Worm (Caenorhabditis elegans) whole organism, mixed stage, embryonic: ENCODE measurements around the gene W03A5.2.
A peak's percentile ranks its signal among the peaks of the same experiment; 100 is the strongest.

Experiments
- M03D4.4 ChIP-seq: sonication (generic microtip); optimal IDR thresholded peaks from 2 replicates; lab custom pipeline; 2017; ENCODE audit warnings: mild to moderate bottlenecking, missing genetic modification characterization, missing compliant biosample characterization
- bed-3 ChIP-seq: fragments of 200-800 bp; sonication (Bioruptor generic); optimal IDR thresholded peaks from 3 replicates; lab custom pipeline; 2018; ENCODE audit warnings: mild to moderate bottlenecking, missing genetic modification characterization, moderate library complexity, missing compliant biosample characterization
- blmp-1 ChIP-seq: fragments of 150-350 bp; optimal IDR thresholded peaks from 2 replicates; lab custom pipeline; 2014; ENCODE audit warnings: missing biosample characterization, missing genetic modification characterization
- ceh-39 ChIP-seq: fragments of 150-350 bp; optimal IDR thresholded peaks from 2 replicates; lab custom pipeline; 2014; ENCODE audit warnings: missing biosample characterization, missing genetic modification characterization
- ceh-43 ChIP-seq: fragments of 200-800 bp; sonication (Bioruptor generic); optimal IDR thresholded peaks from 2 replicates; lab custom pipeline; 2018; ENCODE audit warnings: mild to moderate bottlenecking, missing genetic modification characterization, moderate library complexity, missing compliant biosample characterization
- ceh-83 ChIP-seq: fragments of 200-800 bp; sonication (Bioruptor generic); optimal IDR thresholded peaks from 2 replicates; lab custom pipeline; 2018; ENCODE audit warnings: mild to moderate bottlenecking, missing genetic modification characterization, missing compliant biosample characterization
- ces-1 ChIP-seq: fragments of 150-350 bp; optimal IDR thresholded peaks from 2 replicates; lab custom pipeline; 2014; ENCODE audit warnings: missing biosample characterization, missing genetic modification reagents, missing genetic modification characterization
- cnd-1 ChIP-seq: fragments of 200-800 bp; sonication (Bioruptor generic); optimal IDR thresholded peaks from 2 replicates; lab custom pipeline; 2018; ENCODE audit warnings: mild to moderate bottlenecking, missing genetic modification characterization, missing compliant biosample characterization
- drap-1 ChIP-seq: fragments of 200-800 bp; sonication (Bioruptor generic); optimal IDR thresholded peaks from 3 replicates; lab custom pipeline; 2018; ENCODE audit warnings: mild to moderate bottlenecking, missing genetic modification characterization, missing compliant biosample characterization
- elt-3 ChIP-seq: fragments of 150-350 bp; optimal IDR thresholded peaks from 2 replicates; lab custom pipeline; 2014; ENCODE audit warnings: missing biosample characterization, missing genetic modification characterization
- flh-1 ChIP-seq: fragments of 200-800 bp; sonication (Bioruptor generic); optimal IDR thresholded peaks from 2 replicates; lab custom pipeline; 2018; ENCODE audit warnings: mild to moderate bottlenecking, missing genetic modification characterization, moderate library complexity, missing compliant biosample characterization
- ham-2 ChIP-seq: fragments of 200-800 bp; sonication (Bioruptor generic); optimal IDR thresholded peaks from 2 replicates; lab custom pipeline; 2018; ENCODE audit warnings: mild to moderate bottlenecking, missing genetic modification characterization, missing compliant biosample characterization
- hlh-1 ChIP-seq: fragments of 150-350 bp; optimal IDR thresholded peaks from 2 replicates; lab custom pipeline; 2014; ENCODE audit warnings: missing biosample characterization, missing genetic modification reagents, missing genetic modification characterization
- lin-13 ChIP-seq: fragments of 150-350 bp; optimal IDR thresholded peaks from 2 replicates; lab custom pipeline; 2014; ENCODE audit warnings: missing biosample characterization, missing genetic modification characterization
- lsy-2 ChIP-seq: fragments of 150-350 bp; optimal IDR thresholded peaks from 2 replicates; lab custom pipeline; 2014; ENCODE audit warnings: missing biosample characterization, missing genetic modification characterization
- mab-5 ChIP-seq: fragments of 150-350 bp; optimal IDR thresholded peaks from 2 replicates; lab custom pipeline; 2014; ENCODE audit warnings: missing biosample characterization, missing genetic modification characterization
- mep-1 ChIP-seq: fragments of 150-350 bp; optimal IDR thresholded peaks from 2 replicates; lab custom pipeline; 2017; ENCODE audit warnings: missing biosample characterization, missing genetic modification reagents, missing genetic modification characterization, inconsistent platforms
- mls-2 ChIP-seq: sonication (generic microtip); optimal IDR thresholded peaks from 2 replicates; lab custom pipeline; 2016; ENCODE audit warnings: mild to moderate bottlenecking, missing genetic modification characterization, moderate library complexity, missing compliant biosample characterization
- nhr-2 ChIP-seq: fragments of 150-350 bp; optimal IDR thresholded peaks from 2 replicates; lab custom pipeline; 2014; ENCODE audit warnings: missing biosample characterization, missing genetic modification characterization
- nhr-237 ChIP-seq: fragments of 150-350 bp; optimal IDR thresholded peaks from 2 replicates; lab custom pipeline; 2014; ENCODE audit warnings: missing biosample characterization, missing genetic modification characterization
- nhr-28 ChIP-seq: fragments of 150-350 bp; optimal IDR thresholded peaks from 2 replicates; lab custom pipeline; 2014; ENCODE audit warnings: missing biosample characterization, missing genetic modification characterization
- pha-4 ChIP-seq: fragments of 150-350 bp; optimal IDR thresholded peaks from 2 replicates; lab custom pipeline; 2018; ENCODE audit warnings: missing biosample characterization, missing genetic modification reagents, missing genetic modification characterization
- sem-2 ChIP-seq: fragments of 200-800 bp; sonication (Bioruptor generic); optimal IDR thresholded peaks from 2 replicates; lab custom pipeline; 2018; ENCODE audit warnings: mild to moderate bottlenecking, missing genetic modification characterization, missing compliant biosample characterization
- sptf-1 ChIP-seq: sonication (generic microtip); optimal IDR thresholded peaks from 2 replicates; lab custom pipeline; 2017; ENCODE audit warnings: mild to moderate bottlenecking, missing genetic modification characterization, moderate library complexity, missing compliant biosample characterization
- tbx-8 ChIP-seq: fragments of 200-800 bp; sonication (Bioruptor generic); optimal IDR thresholded peaks from 2 replicates; lab custom pipeline; 2018; ENCODE audit warnings: mild to moderate bottlenecking, missing genetic modification characterization, moderate library complexity, missing compliant biosample characterization
- unc-120 ChIP-seq: sonication (generic microtip); optimal IDR thresholded peaks from 2 replicates; lab custom pipeline; 2017; ENCODE audit warnings: missing genetic modification characterization, missing compliant biosample characterization; ENCODE audit not compliant: poor library complexity, severe bottlenecking
- unc-62 ChIP-seq: fragments of 150-350 bp; optimal IDR thresholded peaks from 2 replicates; lab custom pipeline; 2014; ENCODE audit warnings: missing biosample characterization, missing genetic modification reagents, missing genetic modification characterization
- zip-8 ChIP-seq: fragments of 150-350 bp; optimal IDR thresholded peaks from 2 replicates; lab custom pipeline; 2014; ENCODE audit warnings: missing biosample characterization, missing genetic modification characterization
- ztf-11 ChIP-seq: fragments of 150-350 bp; optimal IDR thresholded peaks from 2 replicates; lab custom pipeline; 2014; ENCODE audit warnings: missing biosample characterization, missing genetic modification characterization

The W03A5.2 gene

ce11 chrIII:5449762-5450308 is 44.0 kb downstream of the W03A5.2 start, which contains the start of gene F48E8.8:
Gene F48E8.8, minus strand, starts transcription at chrIII:5449812.
- TF ChIP-seq tbx-8 (GFP tag; lab: Kevin White, UChicago) (no peak), blmp-1 (tag; lab: Kevin White, UChicago) (no peak), elt-3 (tag; lab: Kevin White, UChicago) (no peak), mab-5 (tag; lab: Kevin White, UChicago) (no peak), ceh-83 (GFP tag; lab: Kevin White, UChicago) (no peak), drap-1 (GFP tag; lab: Kevin White, UChicago) (no peak), ham-2 (GFP tag; lab: Kevin White, UChicago) (no peak), cnd-1 (no peak), flh-1 (no peak), unc-62 (no peak), nhr-237 (tag; lab: Kevin White, UChicago) (no peak), lsy-2 (tag; lab: Kevin White, UChicago) (peak; percentile 49), mep-1 (peak; percentile 28), nhr-2 (tag; lab: Kevin White, UChicago) (no peak), sem-2 (GFP tag; lab: Kevin White, UChicago) (no peak), ceh-43 (no peak), ztf-11 (tag; lab: Kevin White, UChicago) (no peak), hlh-1 (peak; percentile 87), ces-1 (GFP tag; lab: Kevin White, UChicago) (peak; percentile 30), bed-3 (GFP tag; lab: Kevin White, UChicago) (no peak), nhr-28 (tag; lab: Kevin White, UChicago) (no peak), zip-8 (no peak), unc-120 (tag; lab: Kevin White, UChicago) (peak; percentile 70), lin-13 (tag; lab: Kevin White, UChicago) (peak; percentile 11)

ce11 chrIII:5450430-5450829 is 44.6 kb downstream of the W03A5.2 start, which contains the start of gene paa-1:
Gene paa-1, plus strand, starts transcription at chrIII:5450730.
- no peak for TF ChIP-seq zip-8
- no peak for TF ChIP-seq mls-2 (tag; lab: Kevin White, UChicago)
- TF ChIP-seq nhr-2 (tag; lab: Kevin White, UChicago): no peak
- TF ChIP-seq M03D4.4 (tag; lab: Kevin White, UChicago): no peak
- TF ChIP-seq pha-4 (tag; lab: Kevin White, UChicago): no peak
- TF ChIP-seq bed-3 (GFP tag; lab: Kevin White, UChicago): no peak
- TF ChIP-seq lsy-2 (tag; lab: Kevin White, UChicago): no peak
- TF ChIP-seq lin-13 (tag; lab: Kevin White, UChicago): no peak
- TF ChIP-seq sptf-1: no peak
- TF ChIP-seq ceh-39 (tag; lab: Kevin White, UChicago): no peak

ce11 chrIII:5453290-5453689 is 47.5 kb downstream of the W03A5.2 start, which contains the start of gene F48E8.4:
Gene F48E8.4, plus strand, starts transcription at chrIII:5453590.
- TF ChIP-seq lin-13 (tag; lab: Kevin White, UChicago) (no peak), zip-8 (no peak)
- TF ChIP-seq, all 35 proteins: peak for 0
